Worm (Caenorhabditis elegans): Measurements from ENCODE around the gene clec-59.

clec-59 gene

ce11 chrII:10471247-10471646, 8.0 kb downstream of the clec-59 start, which contains the start of gene ZK666.1:
TSS of gene ZK666.1 (minus strand) at chrII:10471347.
- no peak for TF ChIP-seq tbx-11 (GFP tag; IDR thresholded peaks at IDR 0.05)
- no peak for TF ChIP-seq scrt-1 (GFP tag; IDR thresholded peaks at IDR 0.05)
- no peak for TF ChIP-seq tbx-37 (GFP tag; conservative IDR thresholded peaks at IDR 0.05)
- TF ChIP-seq hnd-1 (tag; optimal IDR thresholded peaks at IDR 0.05): no peak
- no peak for TF ChIP-seq ceh-13 (GFP tag; optimal IDR thresholded peaks at IDR 0.05)
- TF ChIP-seq B0310.2 (tag; optimal IDR thresholded peaks at IDR 0.05): no peak
- TF ChIP-seq hmg-4 (GFP tag; optimal IDR thresholded peaks at IDR 0.05): no peak
- no peak for TF ChIP-seq F13C5.2 (tag; optimal IDR thresholded peaks at IDR 0.05)
- no peak for TF ChIP-seq pes-1 (GFP tag; IDR thresholded peaks at IDR 0.05)
- TF ChIP-seq hmbx-1 (tag; optimal IDR thresholded peaks at IDR 0.05): no peak
- no peak for TF ChIP-seq ama-1 (optimal IDR thresholded peaks at IDR 0.05)
- no peak for TF ChIP-seq aly-1 (tag; optimal IDR thresholded peaks at IDR 0.05)
- TF ChIP-seq ets-7 (tag; optimal IDR thresholded peaks at IDR 0.05): no peak
- TF ChIP-seq ceh-36 (tag; optimal IDR thresholded peaks at IDR 0.05): no peak
- no peak for TF ChIP-seq flt-1 (GFP tag; IDR thresholded peaks at IDR 0.05)
- TF ChIP-seq tra-4 (tag; optimal IDR thresholded peaks at IDR 0.05): no peak
- no peak for TF ChIP-seq sea-1 (GFP tag; conservative IDR thresholded peaks at IDR 0.05)

ce11 chrII:10470159-10470558, 9.1 kb downstream of the clec-59 start, which contains the start of gene clec-143:
TSS of gene clec-143 (minus strand) at chrII:10470297.
- TF ChIP-seq ama-1 (optimal IDR thresholded peaks at IDR 0.05): no peak
- no peak for TF ChIP-seq sea-1 (GFP tag; conservative IDR thresholded peaks at IDR 0.05)
- TF ChIP-seq tbx-37 (GFP tag; conservative IDR thresholded peaks at IDR 0.05): no peak
- TF ChIP-seq aly-1 (tag; optimal IDR thresholded peaks at IDR 0.05): no peak
- TF ChIP-seq flt-1 (GFP tag; IDR thresholded peaks at IDR 0.05): no peak
- no peak for TF ChIP-seq tbx-11 (GFP tag; IDR thresholded peaks at IDR 0.05)
- no peak for TF ChIP-seq ets-7 (tag; optimal IDR thresholded peaks at IDR 0.05)
- TF ChIP-seq hnd-1 (tag; optimal IDR thresholded peaks at IDR 0.05): no peak
- TF ChIP-seq hmbx-1 (tag; optimal IDR thresholded peaks at IDR 0.05): no peak
- no peak for TF ChIP-seq tra-4 (tag; optimal IDR thresholded peaks at IDR 0.05)
- no peak for TF ChIP-seq pes-1 (GFP tag; IDR thresholded peaks at IDR 0.05)
- TF ChIP-seq ceh-13 (GFP tag; optimal IDR thresholded peaks at IDR 0.05): no peak
- no peak for TF ChIP-seq ceh-36 (tag; optimal IDR thresholded peaks at IDR 0.05)
- no peak for TF ChIP-seq F13C5.2 (tag; optimal IDR thresholded peaks at IDR 0.05)
- no peak for TF ChIP-seq B0310.2 (tag; optimal IDR thresholded peaks at IDR 0.05)
- no peak for TF ChIP-seq hmg-4 (GFP tag; optimal IDR thresholded peaks at IDR 0.05)
- TF ChIP-seq scrt-1 (GFP tag; IDR thresholded peaks at IDR 0.05): no peak

- TF ChIP-seq scrt-1 (GFP tag; IDR thresholded peaks at IDR 0.05): no peak
- no peak for TF ChIP-seq tbx-37 (GFP tag; conservative IDR thresholded peaks at IDR 0.05)
- TF ChIP-seq tra-4 (tag; optimal IDR thresholded peaks at IDR 0.05): no peak
- no peak for TF ChIP-seq ceh-13 (GFP tag; optimal IDR thresholded peaks at IDR 0.05)
- no peak for TF ChIP-seq F13C5.2 (tag; optimal IDR thresholded peaks at IDR 0.05)
- no peak for TF ChIP-seq flt-1 (GFP tag; IDR thresholded peaks at IDR 0.05)
- TF ChIP-seq ets-7 (tag; optimal IDR thresholded peaks at IDR 0.05): no peak
- TF ChIP-seq B0310.2 (tag; optimal IDR thresholded peaks at IDR 0.05): no peak
These were observed 12.7 kb downstream of the clec-59 start, which contains the start of gene tnc-2 for ce11 chrII:10466552-10466951. TSS of gene tnc-2 (plus strand) at chrII:10466852.

ce11 chrII:10464230-10464920, 14.9 kb downstream of the clec-59 start, which contains the start of the genes ZK673.6 and sdz-37:
TSS of gene ZK673.6 (minus strand) at chrII:10464330.
TSS of gene sdz-37 (plus strand) at chrII:10464870.
- no peak for TF ChIP-seq flt-1 (GFP tag; IDR thresholded peaks at IDR 0.05)
- no peak for TF ChIP-seq hnd-1 (tag; optimal IDR thresholded peaks at IDR 0.05)
- no peak for TF ChIP-seq aly-1 (tag; optimal IDR thresholded peaks at IDR 0.05)
- TF ChIP-seq tbx-11 (GFP tag; IDR thresholded peaks at IDR 0.05): no peak
- no peak for TF ChIP-seq tbx-37 (GFP tag; conservative IDR thresholded peaks at IDR 0.05)
- TF ChIP-seq tra-4 (tag; optimal IDR thresholded peaks at IDR 0.05): no peak
- TF ChIP-seq hmg-4 (GFP tag; optimal IDR thresholded peaks at IDR 0.05): no peak
- TF ChIP-seq scrt-1 (GFP tag; IDR thresholded peaks at IDR 0.05): no peak
- no peak for TF ChIP-seq pes-1 (GFP tag; IDR thresholded peaks at IDR 0.05)
- TF ChIP-seq ama-1 (optimal IDR thresholded peaks at IDR 0.05): no peak
- TF ChIP-seq F13C5.2 (tag; optimal IDR thresholded peaks at IDR 0.05): no peak
- TF ChIP-seq sea-1 (GFP tag; conservative IDR thresholded peaks at IDR 0.05): no peak
- no peak for TF ChIP-seq hmbx-1 (tag; optimal IDR thresholded peaks at IDR 0.05)
- TF ChIP-seq ets-7 (tag; optimal IDR thresholded peaks at IDR 0.05): no peak
- no peak for TF ChIP-seq ceh-36 (tag; optimal IDR thresholded peaks at IDR 0.05)
- no peak for TF ChIP-seq ceh-13 (GFP tag; optimal IDR thresholded peaks at IDR 0.05)

ce11 chrII:10461207-10461606, 18.0 kb downstream of the clec-59 start, which contains the start of gene ZK673.5:
TSS of gene ZK673.5 (plus strand) at chrII:10461507.
- TF ChIP-seq tbx-37 (GFP tag; conservative IDR thresholded peaks at IDR 0.05): no peak
- no peak for TF ChIP-seq hmbx-1 (tag; optimal IDR thresholded peaks at IDR 0.05)
- TF ChIP-seq B0310.2 (tag; optimal IDR thresholded peaks at IDR 0.05): no peak
- TF ChIP-seq scrt-1 (GFP tag; IDR thresholded peaks at IDR 0.05): no peak
- no peak for TF ChIP-seq hnd-1 (tag; optimal IDR thresholded peaks at IDR 0.05)
- no peak for TF ChIP-seq ceh-36 (tag; optimal IDR thresholded peaks at IDR 0.05)
- TF ChIP-seq tra-4 (tag; optimal IDR thresholded peaks at IDR 0.05): no peak
- no peak for TF ChIP-seq ama-1 (optimal IDR thresholded peaks at IDR 0.05)
- no peak for TF ChIP-seq ets-7 (tag; optimal IDR thresholded peaks at IDR 0.05)
- no peak for TF ChIP-seq tbx-11 (GFP tag; IDR thresholded peaks at IDR 0.05)
- TF ChIP-seq F13C5.2 (tag; optimal IDR thresholded peaks at IDR 0.05): no peak
- TF ChIP-seq sea-1 (GFP tag; conservative IDR thresholded peaks at IDR 0.05): no peak
- TF ChIP-seq pes-1 (GFP tag; IDR thresholded peaks at IDR 0.05): no peak
- TF ChIP-seq flt-1 (GFP tag; IDR thresholded peaks at IDR 0.05): no peak
- no peak for TF ChIP-seq hmg-4 (GFP tag; optimal IDR thresholded peaks at IDR 0.05)
- no peak for TF ChIP-seq aly-1 (tag; optimal IDR thresholded peaks at IDR 0.05)
- TF ChIP-seq ceh-13 (GFP tag; optimal IDR thresholded peaks at IDR 0.05): no peak

ce11 chrII:10456979-10457378, 22.3 kb downstream of the clec-59 start, which contains the start of gene ZK673.11:
TSS of gene ZK673.11 (plus strand) at chrII:10457279.
- no peak for TF ChIP-seq hnd-1 (tag; optimal IDR thresholded peaks at IDR 0.05)
- no peak for TF ChIP-seq ama-1 (optimal IDR thresholded peaks at IDR 0.05)
- TF ChIP-seq ets-7 (tag; optimal IDR thresholded peaks at IDR 0.05): no peak
- no peak for TF ChIP-seq hmg-4 (GFP tag; optimal IDR thresholded peaks at IDR 0.05)
- no peak for TF ChIP-seq sea-1 (GFP tag; conservative IDR thresholded peaks at IDR 0.05)
- TF ChIP-seq tbx-37 (GFP tag; conservative IDR thresholded peaks at IDR 0.05): no peak
- no peak for TF ChIP-seq hmbx-1 (tag; optimal IDR thresholded peaks at IDR 0.05)
- no peak for TF ChIP-seq ceh-36 (tag; optimal IDR thresholded peaks at IDR 0.05)
- TF ChIP-seq tbx-11 (GFP tag; IDR thresholded peaks at IDR 0.05): no peak
- no peak for TF ChIP-seq aly-1 (tag; optimal IDR thresholded peaks at IDR 0.05)
- no peak for TF ChIP-seq F13C5.2 (tag; optimal IDR thresholded peaks at IDR 0.05)
- TF ChIP-seq pes-1 (GFP tag; IDR thresholded peaks at IDR 0.05): no peak
- TF ChIP-seq tra-4 (tag; optimal IDR thresholded peaks at IDR 0.05): no peak
- no peak for TF ChIP-seq B0310.2 (tag; optimal IDR thresholded peaks at IDR 0.05)
- no peak for TF ChIP-seq scrt-1 (GFP tag; IDR thresholded peaks at IDR 0.05)
- TF ChIP-seq ceh-13 (GFP tag; optimal IDR thresholded peaks at IDR 0.05): no peak
- TF ChIP-seq flt-1 (GFP tag; IDR thresholded peaks at IDR 0.05): no peak
